Worm (Caenorhabditis elegans) whole organism, young adult: ENCODE measurements around the gene npr-2.

Source experiments
- B0019.2 ChIP-seq: fragments of 200-800 bp; sonication (Bioruptor generic); conservative IDR thresholded peaks from 2 replicates; pipeline ENCODE4 v1.3.6; 2022; ENCODE audit warnings: missing genetic modification reagents, missing genetic modification characterization, missing compliant biosample characterization
- B0035.1 ChIP-seq: sonication (generic microtip); optimal IDR thresholded peaks from 2 replicates; lab custom pipeline; 2016; ENCODE audit warnings: missing genetic modification characterization, mild to moderate bottlenecking, missing compliant biosample characterization, missing genotype, missing genetic modification reagents
- C06A6.2 ChIP-seq: fragments of 200-800 bp; sonication (Bioruptor generic); conservative IDR thresholded peaks from 2 replicates; pipeline ENCODE4 v1.3.6; 2022; ENCODE audit warnings: missing genetic modification characterization, missing compliant biosample characterization
- D2030.7 ChIP-seq: fragments of 200-800 bp; sonication (Bioruptor generic); IDR thresholded peaks from 2 replicates; pipeline ENCODE4 v1.3.6; 2022; ENCODE audit warnings: missing genetic modification reagents, missing genetic modification characterization, missing compliant biosample characterization
- F33H1.4 ChIP-seq: fragments of 200-800 bp; sonication (Bioruptor generic); IDR thresholded peaks from 2 replicates; pipeline ENCODE4 v1.3.6; 2022; ENCODE audit warnings: missing genetic modification reagents, missing genetic modification characterization, missing compliant biosample characterization
- F52B5.7 ChIP-seq: sonication (generic microtip); optimal IDR thresholded peaks from 2 replicates; lab custom pipeline; 2016; ENCODE audit warnings: mild to moderate bottlenecking, missing genetic modification characterization, missing compliant biosample characterization
- F57A8.1 ChIP-seq: fragments of 200-800 bp; sonication (Bioruptor generic); optimal IDR thresholded peaks from 2 replicates; lab custom pipeline; 2018; ENCODE audit warnings: mild to moderate bottlenecking, missing genetic modification characterization, moderate library complexity, missing compliant biosample characterization
- T26A5.8 ChIP-seq: sonication (generic microtip); optimal IDR thresholded peaks from 2 replicates; lab custom pipeline; 2016; ENCODE audit warnings: missing genetic modification characterization, missing compliant biosample characterization
- Y53F4B.3 ChIP-seq: fragments of 200-800 bp; sonication (Bioruptor generic); IDR thresholded peaks from 2 replicates; pipeline ENCODE4 v1.3.6; 2022; ENCODE audit warnings: missing genetic modification reagents, missing genetic modification characterization, missing compliant biosample characterization
- Y95B8A.8 ChIP-seq: fragments of 200-800 bp; sonication (Bioruptor generic); IDR thresholded peaks from 2 replicates; pipeline ENCODE4 v1.3.6; 2022; ENCODE audit warnings: missing genetic modification reagents, missing genetic modification characterization, missing compliant biosample characterization
- ZK185.1 ChIP-seq: sonication (generic microtip); optimal IDR thresholded peaks from 2 replicates; lab custom pipeline; 2016; ENCODE audit warnings: mild to moderate bottlenecking, missing genetic modification characterization, missing compliant biosample characterization; ENCODE audit not compliant: poor library complexity, severe bottlenecking
- ama-1 ChIP-seq, 3 experiments: fragments of 150-350 bp in 1 of 3; sonication (generic microtip) in 2 of 3; optimal IDR thresholded peaks; 2 replicates each; lab custom pipeline; 2014 to 2018; ENCODE audit warnings: missing biosample characterization in 2 of 3, missing genetic modification characterization in 2 of 3, missing genetic modification reagents in 2 of 3
- aptf-3 ChIP-seq: fragments of 200-800 bp; sonication (Bioruptor generic); IDR thresholded peaks from 2 replicates; pipeline ENCODE4 v1.3.6; 2022; ENCODE audit warnings: missing genetic modification characterization, missing compliant biosample characterization
- attf-6 ChIP-seq: fragments of 200-800 bp; sonication (Bioruptor generic); IDR thresholded peaks from 2 replicates; pipeline ENCODE4 v1.3.6; 2022; ENCODE audit warnings: missing genetic modification reagents, missing genetic modification characterization, missing compliant biosample characterization
- cebp-1 ChIP-seq, 2 experiments: fragments of 200-800 bp in 1 of 2; sonication (Bioruptor generic) in 1 of 2; sonication (generic microtip) in 1 of 2; IDR thresholded peaks in 1 of 2; optimal IDR thresholded peaks in 1 of 2; 2 replicates each; pipeline versions ENCODE4 v1.3.6 to Lab custom; 2017 to 2022; ENCODE audit warnings: missing compliant biosample characterization in 2 of 2, missing genetic modification characterization in 2 of 2, mild to moderate bottlenecking in 1 of 2, missing genetic modification reagents in 1 of 2, moderate library complexity in 1 of 2
- ceh-58 ChIP-seq: fragments of 200-800 bp; sonication (Bioruptor generic); IDR thresholded peaks from 2 replicates; pipeline ENCODE4 v1.3.6; 2022; ENCODE audit warnings: missing genetic modification characterization, missing compliant biosample characterization
- ceh-91 ChIP-seq: fragments of 200-800 bp; sonication (Bioruptor generic); IDR thresholded peaks from 2 replicates; pipeline ENCODE4 v1.3.6; 2022; ENCODE audit warnings: missing genetic modification reagents, missing genetic modification characterization, missing compliant biosample characterization
- dox-1 ChIP-seq: fragments of 200-800 bp; sonication (Bioruptor generic); IDR thresholded peaks from 2 replicates; pipeline ENCODE4 v1.3.6; 2022; ENCODE audit warnings: missing genetic modification reagents, missing genetic modification characterization, missing compliant biosample characterization
- dpff-1 ChIP-seq: sonication (generic microtip); optimal IDR thresholded peaks from 2 replicates; lab custom pipeline; 2017; ENCODE audit warnings: mild to moderate bottlenecking, missing genetic modification characterization, missing compliant biosample characterization
- dpl-1 ChIP-seq: fragments of 150-350 bp; optimal IDR thresholded peaks from 2 replicates; lab custom pipeline; 2014; ENCODE audit warnings: missing biosample characterization, missing genetic modification reagents, missing genetic modification characterization
- hlh-12 ChIP-seq: sonication (generic microtip); optimal IDR thresholded peaks from 2 replicates; lab custom pipeline; 2016; ENCODE audit warnings: missing genetic modification characterization, missing compliant biosample characterization
- hrde-1 ChIP-seq: sonication (generic microtip); optimal IDR thresholded peaks from 2 replicates; lab custom pipeline; 2016; ENCODE audit warnings: missing genetic modification characterization, mild to moderate bottlenecking, missing compliant biosample characterization, moderate library complexity, missing genotype, missing genetic modification reagents, borderline replicate concordance
- hsf-1 ChIP-seq: fragments of 200-800 bp; sonication (Bioruptor generic); IDR thresholded peaks from 2 replicates; pipeline ENCODE4 v1.3.6; 2022; ENCODE audit warnings: missing genetic modification reagents, missing genetic modification characterization, missing compliant biosample characterization
- let-526 ChIP-seq: fragments of 200-800 bp; sonication (Bioruptor generic); IDR thresholded peaks from 2 replicates; pipeline ENCODE4 v1.3.6; 2022; ENCODE audit warnings: missing genetic modification reagents, missing genetic modification characterization, missing compliant biosample characterization
- mel-28 ChIP-seq: sonication (generic microtip); optimal IDR thresholded peaks from 2 replicates; lab custom pipeline; 2016; ENCODE audit warnings: borderline replicate concordance, mild to moderate bottlenecking, missing genetic modification characterization, missing compliant biosample characterization
- mxl-1 ChIP-seq: sonication (generic microtip); optimal IDR thresholded peaks from 2 replicates; lab custom pipeline; 2016; ENCODE audit warnings: missing genetic modification characterization, missing compliant biosample characterization
- nfya-2 ChIP-seq: fragments of 200-800 bp; sonication (Bioruptor generic); IDR thresholded peaks from 2 replicates; pipeline ENCODE4 v1.3.6; 2022; ENCODE audit warnings: missing genetic modification reagents, missing genetic modification characterization, missing compliant biosample characterization
- nhr-179 ChIP-seq: sonication (generic microtip); optimal IDR thresholded peaks from 2 replicates; lab custom pipeline; 2016; ENCODE audit warnings: mild to moderate bottlenecking, missing genetic modification characterization, missing compliant biosample characterization
- pha-4 ChIP-seq: fragments of 150-350 bp; sonication (generic microtip); optimal IDR thresholded peaks from 2 replicates; lab custom pipeline; 2014; ENCODE audit warnings: missing biosample characterization, missing genetic modification reagents, missing genetic modification characterization
- repo-1 ChIP-seq: sonication (generic microtip); optimal IDR thresholded peaks from 2 replicates; lab custom pipeline; 2017; ENCODE audit warnings: mild to moderate bottlenecking, missing genetic modification characterization, missing compliant biosample characterization
- sea-2 ChIP-seq: fragments of 200-800 bp; sonication (Bioruptor generic); IDR thresholded peaks from 2 replicates; pipeline ENCODE4 v1.3.6; 2022; ENCODE audit warnings: missing genetic modification characterization, missing compliant biosample characterization
- tbp1 ChIP-seq: fragments of 200-800 bp; sonication (Bioruptor generic); optimal IDR thresholded peaks from 2 replicates; lab custom pipeline; 2018; ENCODE audit warnings: mild to moderate bottlenecking, missing genetic modification characterization, missing compliant biosample characterization
- tlf-1 ChIP-seq: fragments of 200-800 bp; sonication (Bioruptor generic); optimal IDR thresholded peaks from 2 replicates; lab custom pipeline; 2018; ENCODE audit warnings: mild to moderate bottlenecking, missing genetic modification characterization, missing compliant biosample characterization
- unc-130 ChIP-seq: sonication (generic microtip); optimal IDR thresholded peaks from 2 replicates; lab custom pipeline; 2016; ENCODE audit warnings: missing genetic modification reagents, missing genetic modification characterization, missing compliant biosample characterization
- xnd-1 ChIP-seq: sonication (generic microtip); optimal IDR thresholded peaks from 2 replicates; lab custom pipeline; 2016; ENCODE audit warnings: missing genotype, missing genetic modification reagents, missing genetic modification characterization, missing compliant biosample characterization
- ztf-3 ChIP-seq: fragments of 200-800 bp; sonication (Bioruptor generic); optimal IDR thresholded peaks from 2 replicates; lab custom pipeline; 2018; ENCODE audit warnings: mild to moderate bottlenecking, missing genetic modification characterization, missing compliant biosample characterization
- ztf-6 ChIP-seq: fragments of 200-800 bp; sonication (Bioruptor generic); IDR thresholded peaks from 2 replicates; pipeline ENCODE4 v1.3.6; 2022; ENCODE audit warnings: missing genetic modification reagents, missing genetic modification characterization, missing compliant biosample characterization

Gene npr-2

ce11 chrIV:9623269-9623668, 43.3 kb upstream of the npr-2 start, which contains the start of gene W09C2.9:
W09C2.9 (minus strand) TSS chrIV:9623369.
- no peak for TF ChIP-seq B0019.2
- no peak for TF ChIP-seq aptf-3 (GFP tag; lab: Robert Waterston, UW)
- TF ChIP-seq Y53F4B.3 (GFP tag; lab: Robert Waterston, UW): no peak
- no peak for TF ChIP-seq mxl-1 (tag; lab: Kevin White, UChicago)
- no peak for TF ChIP-seq ama-1 (optimal IDR thresholded peaks at IDR 0.05; lab: Kevin White, UChicago)
- TF ChIP-seq ama-1 (GFP tag; optimal IDR thresholded peaks at IDR 0.05; lab: Kevin White, UChicago): no peak
- TF ChIP-seq ztf-3 (GFP tag; lab: Kevin White, UChicago): no peak
- no peak for TF ChIP-seq nfya-2 (GFP tag; lab: Robert Waterston, UW)
- no peak for TF ChIP-seq hlh-12 (tag; lab: Kevin White, UChicago)
- TF ChIP-seq ztf-6 (GFP tag; lab: Robert Waterston, UW): no peak
- no peak for TF ChIP-seq F33H1.4 (GFP tag; lab: Robert Waterston, UW)
- no peak for TF ChIP-seq D2030.7 (GFP tag; lab: Robert Waterston, UW)
- no peak for TF ChIP-seq cebp-1 (GFP tag; IDR thresholded peaks at IDR 0.05; lab: Robert Waterston, UW)
- TF ChIP-seq cebp-1 (tag; optimal IDR thresholded peaks at IDR 0.05; lab: Kevin White, UChicago): no peak
- no peak for TF ChIP-seq hrde-1 (tag; lab: Kevin White, UChicago)
- TF ChIP-seq dpl-1: no peak
- no peak for TF ChIP-seq ZK185.1 (tag; lab: Kevin White, UChicago)
- no peak for TF ChIP-seq tlf-1
- no peak for TF ChIP-seq F57A8.1 (GFP tag; lab: Kevin White, UChicago)

- TF ChIP-seq pha-4 (tag; lab: Kevin White, UChicago) (no peak), B0019.2 (no peak), repo-1 (tag; lab: Kevin White, UChicago) (no peak), tbp1 (GFP tag; lab: Kevin White, UChicago) (no peak), D2030.7 (GFP tag; lab: Robert Waterston, UW) (no peak), mel-28 (tag; lab: Kevin White, UChicago) (no peak), ama-1 (optimal IDR thresholded peaks at IDR 0.05; lab: Kevin White, UChicago) (no peak), ama-1 (GFP tag; optimal IDR thresholded peaks at IDR 0.05; lab: Kevin White, UChicago) (no peak), nhr-179 (no peak), xnd-1 (tag; lab: Kevin White, UChicago) (no peak), dpff-1 (tag; lab: Kevin White, UChicago) (no peak), dox-1 (no peak), sea-2 (GFP tag; lab: Robert Waterston, UW) (no peak), let-526 (GFP tag; lab: Robert Waterston, UW) (no peak), ceh-58 (GFP tag; lab: Robert Waterston, UW) (no peak), T26A5.8 (tag; lab: Kevin White, UChicago) (no peak), C06A6.2 (GFP tag; lab: Robert Waterston, UW) (no peak), attf-6 (GFP tag; lab: Robert Waterston, UW) (no peak), Y95B8A.8 (GFP tag; lab: Robert Waterston, UW) (no peak), ceh-91 (no peak), F52B5.7 (tag; lab: Kevin White, UChicago) (no peak)
Observed at ce11 chrIV:9622272-9622671, 42.4 kb upstream of the npr-2 start, which contains the start of gene W09C2.7. W09C2.7 (minus strand) TSS chrIV:9622372.

DNA sequence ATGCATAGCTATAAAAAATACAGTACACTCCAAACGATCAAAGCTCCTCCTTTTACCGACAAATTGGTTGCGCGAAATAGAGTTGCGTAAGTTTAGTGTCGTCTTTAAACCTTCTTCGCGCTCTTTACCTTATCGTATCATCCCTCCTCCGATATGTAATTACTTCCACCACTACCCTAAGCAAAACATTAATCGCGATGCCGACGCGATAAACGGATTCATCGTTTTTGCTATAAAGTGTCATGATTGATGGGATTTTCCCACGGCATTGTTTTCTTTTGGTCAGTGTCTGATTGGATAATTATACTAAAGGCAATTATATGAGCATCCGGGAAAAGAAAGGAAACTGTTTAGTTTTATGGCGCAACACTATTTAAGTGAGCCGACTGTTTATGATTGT, 38.9 kb upstream of the npr-2 start:
- TF ChIP-seq hsf-1 (GFP tag; lab: Robert Waterston, UW) (no peak), unc-130 (no peak), sea-2 (GFP tag; lab: Robert Waterston, UW) (no peak), B0035.1 (tag; lab: Kevin White, UChicago) (no peak)
